Worm (Caenorhabditis elegans): ENCODE data around the gene F49H6.15.

ce11 chrV:17035850-17036249 lies 9.7 kb upstream of the F49H6.15 start, which contains the start of gene srz-94:
- TF ChIP-seq sea-1 (GFP tag; conservative IDR thresholded peaks at IDR 0.05) (no peak), flt-1 (GFP tag; IDR thresholded peaks at IDR 0.05) (no peak), tra-4 (tag; optimal IDR thresholded peaks at IDR 0.05) (no peak), F13C5.2 (tag; optimal IDR thresholded peaks at IDR 0.05) (no peak), ama-1 (optimal IDR thresholded peaks at IDR 0.05) (no peak), tbx-11 (GFP tag; IDR thresholded peaks at IDR 0.05) (no peak), aly-1 (tag; optimal IDR thresholded peaks at IDR 0.05) (no peak), ceh-13 (GFP tag; optimal IDR thresholded peaks at IDR 0.05) (no peak), hnd-1 (tag; optimal IDR thresholded peaks at IDR 0.05) (no peak), hmg-4 (GFP tag; optimal IDR thresholded peaks at IDR 0.05) (no peak)

Measured in whole organism, early embryonic.